Fruit fly (Drosophila melanogaster) whole organism, pupa: ENCODE results near the gene Nepl18.

Experiments used
- CG15710 ChIP-seq: fragments of 200-800 bp; sonication (Bioruptor generic); optimal IDR thresholded peaks from 2 replicates; lab custom pipeline; 2018; ENCODE audit warnings: missing biosample characterization, mild to moderate bottlenecking, missing genetic modification characterization, moderate library complexity
- CG32121 ChIP-seq: fragments of 200-800 bp; sonication (Bioruptor generic); IDR thresholded peaks from 2 replicates; pipeline ENCODE4 v1.3.6; 2022; ENCODE audit warnings: missing biosample characterization, missing genetic modification characterization
- D1 ChIP-seq: fragments of 200-800 bp; sonication (Bioruptor generic); optimal IDR thresholded peaks from 2 replicates; lab custom pipeline; 2018; ENCODE audit warnings: missing biosample characterization, mild to moderate bottlenecking, missing genetic modification characterization, moderate library complexity
- EcR ChIP-seq: fragments of 200-800 bp; sonication (Bioruptor generic); optimal IDR thresholded peaks from 3 replicates; lab custom pipeline; 2019; ENCODE audit warnings: missing biosample characterization, missing genetic modification characterization, mild to moderate bottlenecking, moderate library complexity, missing genetic modification reagents
- Pif1B ChIP-seq: fragments of 200-800 bp; sonication (Bioruptor generic); optimal IDR thresholded peaks from 3 replicates; lab custom pipeline; 2016; ENCODE audit warnings: missing biosample characterization, missing genetic modification characterization
- rn ChIP-seq: fragments of 200-800 bp; sonication (Bioruptor generic); IDR thresholded peaks from 2 replicates; pipeline ENCODE4 v1.3.6; 2022; ENCODE audit warnings: missing biosample characterization, missing genetic modification characterization

DNA sequence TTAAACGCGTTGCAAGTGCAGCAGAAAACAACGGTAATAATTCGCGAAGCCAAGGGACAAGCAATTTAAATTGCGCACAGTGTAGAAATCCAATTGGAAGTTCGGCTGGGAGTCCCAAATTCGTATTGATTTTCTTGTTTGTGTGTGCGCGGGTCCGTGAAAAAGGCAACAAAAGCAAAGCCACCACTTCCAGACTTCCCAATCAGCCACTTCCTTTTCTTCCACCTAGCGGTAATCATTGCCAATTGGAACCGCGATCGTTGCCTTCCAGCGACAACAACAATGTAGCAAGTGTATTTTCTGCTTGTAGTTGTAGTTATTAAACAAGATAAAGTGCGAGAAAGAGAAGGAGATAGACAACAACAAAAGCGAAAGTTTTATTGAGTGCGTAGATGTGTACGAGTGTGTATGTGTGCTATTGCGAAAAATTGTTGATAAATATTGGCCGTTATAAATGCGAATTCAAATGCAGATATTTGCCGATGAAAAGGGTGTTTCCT is 30.0 kb upstream of the Nepl18 start:
- TF ChIP-seq EcR (GFP tag; lab: Kevin White, UChicago) (peak; percentile 65), D1 (no peak), rn (GFP tag; lab: Robert Waterston, UW) (no peak), CG15710 (no peak), Pif1B (no peak), CG32121 (GFP tag; lab: Robert Waterston, UW) (peak; percentile 50)
